Worm (Caenorhabditis elegans) whole organism, late embryonic: ENCODE results near the gene lpr-4.

ENCODE experiments used
- elt-2 ChIP-seq: sonication (generic microtip); optimal IDR thresholded peaks from 2 replicates; lab custom pipeline; 2016; ENCODE audit warnings: missing genetic modification reagents, missing genetic modification characterization, missing compliant biosample characterization
- ets-4 ChIP-seq: sonication (generic microtip); optimal IDR thresholded peaks from 2 replicates; lab custom pipeline; 2016; ENCODE audit warnings: missing genetic modification characterization, missing compliant biosample characterization
- nhr-11 ChIP-seq: fragments of 150-350 bp; optimal IDR thresholded peaks from 2 replicates; lab custom pipeline; 2014; ENCODE audit warnings: missing biosample characterization, missing genetic modification characterization
- pat-9 ChIP-seq: fragments of 200-800 bp; sonication (Bioruptor generic); optimal IDR thresholded peaks from 2 replicates; lab custom pipeline; 2018; ENCODE audit warnings: mild to moderate bottlenecking, missing genetic modification characterization, moderate library complexity, missing compliant biosample characterization
- pha-4 ChIP-seq: fragments of 150-350 bp; optimal IDR thresholded peaks from 2 replicates; lab custom pipeline; 2018; ENCODE audit warnings: missing biosample characterization, missing genetic modification reagents, missing genetic modification characterization

ce11 chrX:11073358-11073757 is 8.4 kb downstream of the lpr-4 start, which contains the start of gene W04G3.5:
- TF ChIP-seq elt-2 (tag; lab: Kevin White, UChicago) (no peak), pat-9 (tag; lab: Kevin White, UChicago) (no peak), nhr-11 (tag; lab: Kevin White, UChicago) (no peak), pha-4 (tag; lab: Kevin White, UChicago) (no peak), ets-4 (no peak)
